Worm (Caenorhabditis elegans) whole organism, L4 larva: ENCODE measurements around the gene prx-5.

Source experiments
- R02D3.7 ChIP-seq: fragments of 150-350 bp; sonication (generic microtip); optimal IDR thresholded peaks from 3 replicates; lab custom pipeline; 2014; ENCODE audit warnings: missing biosample characterization, missing genetic modification characterization
- ZK337.2 ChIP-seq: fragments of 200-800 bp; sonication (Bioruptor generic); IDR thresholded peaks from 2 replicates; pipeline ENCODE4 v1.3.6; 2022; ENCODE audit warnings: missing genetic modification reagents, missing genetic modification characterization, missing compliant biosample characterization
- ama-1 ChIP-seq: fragments of 150-350 bp; optimal IDR thresholded peaks from 2 replicates; lab custom pipeline; 2014; ENCODE audit warnings: inconsistent platforms, mixed read lengths
- daf-8 ChIP-seq: fragments of 200-800 bp; sonication (Bioruptor generic); IDR thresholded peaks from 2 replicates; pipeline ENCODE4 v1.3.6; 2022; ENCODE audit warnings: missing genetic modification characterization, missing compliant biosample characterization
- dmd-8 ChIP-seq: fragments of 200-800 bp; sonication (Bioruptor generic); IDR thresholded peaks from 2 replicates; pipeline ENCODE4 v1.3.6; 2022; ENCODE audit warnings: missing genetic modification characterization, missing compliant biosample characterization
- fkh-10 ChIP-seq: fragments of 150-350 bp; optimal IDR thresholded peaks from 2 replicates; lab custom pipeline; 2014; ENCODE audit warnings: missing biosample characterization, missing genetic modification reagents, missing genetic modification characterization
- jun-1 ChIP-seq: fragments of 150-350 bp; optimal IDR thresholded peaks from 2 replicates; lab custom pipeline; 2014; ENCODE audit warnings: missing biosample characterization, missing genetic modification reagents, missing genetic modification characterization
- mep-1 ChIP-seq: fragments of 150-350 bp; sonication (generic microtip); optimal IDR thresholded peaks from 3 replicates; lab custom pipeline; 2014; ENCODE audit warnings: missing biosample characterization, missing genetic modification characterization
- nhr-28 ChIP-seq: fragments of 150-350 bp; optimal IDR thresholded peaks from 2 replicates; lab custom pipeline; 2014; ENCODE audit warnings: missing biosample characterization, missing genetic modification characterization
- pha-4 ChIP-seq, 2 experiments: fragments of 150-350 bp in 1 of 2; fragments of 200-800 bp in 1 of 2; sonication (Bioruptor generic) in 1 of 2; IDR thresholded peaks in 1 of 2; optimal IDR thresholded peaks in 1 of 2; 2 replicates each; pipeline versions ENCODE4 v1.3.6 to Lab custom; 2014 to 2022; ENCODE audit warnings: missing genetic modification characterization in 2 of 2, missing genetic modification reagents in 2 of 2, missing biosample characterization in 1 of 2, missing compliant biosample characterization in 1 of 2
- sdz-12 ChIP-seq: fragments of 200-800 bp; sonication (Bioruptor generic); optimal IDR thresholded peaks from 2 replicates; lab custom pipeline; 2018; ENCODE audit warnings: mild to moderate bottlenecking, missing genetic modification characterization, missing compliant biosample characterization
- snpc-4 ChIP-seq: fragments of 150-350 bp; optimal IDR thresholded peaks from 2 replicates; lab custom pipeline; 2014; ENCODE audit warnings: missing biosample characterization, missing genetic modification characterization

DNA sequence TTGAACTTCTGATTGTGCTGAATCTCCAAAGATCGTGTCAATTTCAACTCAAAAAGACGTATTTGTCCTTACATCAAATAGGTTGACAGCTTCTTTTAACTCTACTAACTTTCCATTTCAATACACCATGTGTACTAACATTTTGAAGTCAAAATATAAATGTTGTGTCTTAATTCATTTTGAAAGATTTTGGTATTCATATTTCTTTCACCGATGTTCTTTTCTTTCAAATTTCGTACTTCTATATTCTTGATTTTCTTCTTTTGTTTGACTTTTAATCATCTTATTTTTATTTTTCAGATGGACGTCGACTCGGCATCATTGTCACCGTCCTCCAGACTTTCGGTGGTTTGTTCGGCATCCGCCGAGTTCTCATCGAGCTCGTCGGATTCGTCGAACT lies 47.1 kb downstream of the prx-5 start, which contains the start of gene atf-2:
- TF ChIP-seq pha-4 (GFP tag; IDR thresholded peaks at IDR 0.05; lab: Robert Waterston, UW): no peak
- no peak for TF ChIP-seq pha-4 (tag; optimal IDR thresholded peaks at IDR 0.05; lab: Kevin White, UChicago)
- no peak for TF ChIP-seq ama-1 (lab: Kevin White, UChicago)
- TF ChIP-seq sdz-12 (GFP tag; lab: Kevin White, UChicago): no peak
- TF ChIP-seq nhr-28 (tag; lab: Kevin White, UChicago): no peak
- no peak for TF ChIP-seq daf-8 (GFP tag; lab: Robert Waterston, UW)
- TF ChIP-seq fkh-10 (GFP tag; lab: Kevin White, UChicago): no peak
- no peak for TF ChIP-seq ZK337.2 (GFP tag; lab: Robert Waterston, UW)
- no peak for TF ChIP-seq mep-1 (tag; lab: Kevin White, UChicago)
- TF ChIP-seq dmd-8 (GFP tag; lab: Robert Waterston, UW): no peak
- no peak for TF ChIP-seq jun-1 (tag; lab: Kevin White, UChicago)
- TF ChIP-seq R02D3.7 (tag; lab: Kevin White, UChicago): no peak
- TF ChIP-seq snpc-4 (tag; lab: Kevin White, UChicago): no peak
